Worm (Caenorhabditis elegans): ENCODE measurements around the gene crn-3.

ce11 chrII:10605512-10605911 lies 17.7 kb downstream of the crn-3 start, which contains the start of gene taf-13:
- TF ChIP-seq elt-3 (tag; optimal IDR thresholded peaks at IDR 0.05) = no peak
- TF ChIP-seq lsy-2 (tag; optimal IDR thresholded peaks at IDR 0.05) = no peak
- TF ChIP-seq blmp-1 (tag; optimal IDR thresholded peaks at IDR 0.05) = no peak
- no peak for TF ChIP-seq sptf-1 (tag; optimal IDR thresholded peaks at IDR 0.05)
- no peak for TF ChIP-seq ceh-83 (GFP tag; optimal IDR thresholded peaks at IDR 0.05)
- no peak for TF ChIP-seq ces-1 (GFP tag; optimal IDR thresholded peaks at IDR 0.05)
- TF ChIP-seq nhr-28 (tag; optimal IDR thresholded peaks at IDR 0.05) = no peak
- no peak for TF ChIP-seq pha-4 (tag; optimal IDR thresholded peaks at IDR 0.05)
- no peak for TF ChIP-seq M03D4.4 (tag; optimal IDR thresholded peaks at IDR 0.05)
- no peak for TF ChIP-seq sem-2 (GFP tag; optimal IDR thresholded peaks at IDR 0.05)
- no peak for TF ChIP-seq ztf-11 (tag; optimal IDR thresholded peaks at IDR 0.05)
